Fruit fly (Drosophila melanogaster) whole organism: ENCODE results near the gene CG1161.
A peak's percentile ranks its signal among the peaks of the same experiment; 100 is the strongest.

ENCODE experiments used
- CG8478 ChIP-seq: fragments of >200 bp; optimal IDR thresholded peaks from 2 replicates; lab custom pipeline; 2018; ENCODE audit warnings: inconsistent platforms
- Dll ChIP-seq: fragments of >200 bp; optimal IDR thresholded peaks from 2 replicates; lab custom pipeline; 2017
- EcR ChIP-seq, 2 experiments: fragments of >200 bp; optimal IDR thresholded peaks; 2 replicates each; lab custom pipeline; 2017; ENCODE audit warnings: missing biosample characterization in 2 of 2, missing genetic modification characterization in 2 of 2, missing genetic modification reagents in 2 of 2
- pan ChIP-seq: fragments of >200 bp; optimal IDR thresholded peaks from 2 replicates; lab custom pipeline; 2017
- psq ChIP-seq: fragments of >200 bp; optimal IDR thresholded peaks from 2 replicates; lab custom pipeline; 2017
- usp ChIP-seq: fragments of >200 bp; optimal IDR thresholded peaks from 2 replicates; lab custom pipeline; 2017; ENCODE audit warnings: missing biosample characterization, missing genetic modification characterization, mixed read lengths

Gene CG1161

dm6 chr3R:5322182-5322609, 32.7 kb upstream of the CG1161 start:
- TF ChIP-seq Dll (lab: Kevin White, UChicago) = no peak
- no peak for TF ChIP-seq psq (lab: Kevin White, UChicago)
- TF ChIP-seq pan (lab: Kevin White, UChicago) = no peak
- no peak for TF ChIP-seq EcR (GFP tag; optimal IDR thresholded peaks at IDR 0.05; lab: Kevin White, UChicago)
- TF ChIP-seq usp (GFP tag; lab: Kevin White, UChicago) = no peak
- no peak for TF ChIP-seq CG8478 (lab: Kevin White, UChicago)

DNA sequence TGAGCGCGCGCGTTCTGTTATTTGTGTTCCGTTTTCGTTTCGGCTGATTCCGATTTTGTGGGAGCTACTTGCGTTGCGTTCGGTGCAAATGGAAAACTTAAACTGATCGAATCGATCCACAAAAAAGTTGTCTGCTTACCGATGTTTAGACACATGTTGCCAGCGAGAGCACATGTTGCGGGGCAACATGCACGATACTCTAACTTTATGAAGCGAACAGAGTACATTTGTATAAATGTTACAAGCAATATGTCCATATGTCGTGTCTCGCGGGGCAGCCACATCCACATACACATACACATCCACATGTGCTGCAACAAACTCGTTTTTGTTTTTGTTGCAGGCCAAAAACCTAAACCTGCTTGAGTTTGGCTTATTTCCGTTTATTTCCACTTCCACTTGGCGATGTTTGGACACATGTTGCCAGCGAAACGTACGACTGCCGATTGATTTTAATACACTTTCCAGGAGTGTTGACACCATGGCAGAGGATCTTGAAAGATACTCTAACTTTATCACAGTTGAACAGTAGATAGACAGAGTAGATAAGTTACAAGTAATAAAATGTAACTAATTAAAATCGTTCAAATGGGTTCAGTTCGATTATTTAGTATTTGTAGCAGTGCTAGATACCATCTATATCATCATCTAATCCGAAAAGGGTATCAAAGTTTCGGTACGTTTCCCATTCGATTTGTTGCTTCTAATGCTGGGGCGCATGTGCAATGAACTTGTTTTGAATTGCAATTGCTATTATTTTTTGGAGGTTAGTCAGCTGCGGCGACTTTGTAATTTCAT, 31.0 kb upstream of the CG1161 start:
- TF ChIP-seq EcR (GFP tag; optimal IDR thresholded peaks at IDR 0.05; lab: Kevin White, UChicago) = no peak
- no peak for TF ChIP-seq Dll (lab: Kevin White, UChicago)
- TF ChIP-seq psq (lab: Kevin White, UChicago) = no peak
- TF ChIP-seq pan (lab: Kevin White, UChicago) = no peak
- TF ChIP-seq usp (GFP tag; lab: Kevin White, UChicago) = no peak
- TF ChIP-seq CG8478 (lab: Kevin White, UChicago) = no peak

- TF ChIP-seq CG8478 (lab: Kevin White, UChicago) (no peak), EcR (GFP tag; optimal IDR thresholded peaks at IDR 0.05; lab: Kevin White, UChicago) (no peak), Dll (lab: Kevin White, UChicago) (no peak), psq (lab: Kevin White, UChicago) (no peak), usp (GFP tag; lab: Kevin White, UChicago) (no peak), pan (lab: Kevin White, UChicago) (no peak)
Observed at dm6 chr3R:5326166-5326565, 28.7 kb upstream of the CG1161 start.

- no peak for TF ChIP-seq EcR (GFP tag; optimal IDR thresholded peaks at IDR 0.05; lab: Kevin White, UChicago)
- TF ChIP-seq usp (GFP tag; lab: Kevin White, UChicago) = no peak
- no peak for TF ChIP-seq CG8478 (lab: Kevin White, UChicago)
- no peak for TF ChIP-seq Dll (lab: Kevin White, UChicago)
- no peak for TF ChIP-seq psq (lab: Kevin White, UChicago)
- TF ChIP-seq pan (lab: Kevin White, UChicago) = no peak
Observed at dm6 chr3R:5327911-5328310, 27.0 kb upstream of the CG1161 start.

DNA sequence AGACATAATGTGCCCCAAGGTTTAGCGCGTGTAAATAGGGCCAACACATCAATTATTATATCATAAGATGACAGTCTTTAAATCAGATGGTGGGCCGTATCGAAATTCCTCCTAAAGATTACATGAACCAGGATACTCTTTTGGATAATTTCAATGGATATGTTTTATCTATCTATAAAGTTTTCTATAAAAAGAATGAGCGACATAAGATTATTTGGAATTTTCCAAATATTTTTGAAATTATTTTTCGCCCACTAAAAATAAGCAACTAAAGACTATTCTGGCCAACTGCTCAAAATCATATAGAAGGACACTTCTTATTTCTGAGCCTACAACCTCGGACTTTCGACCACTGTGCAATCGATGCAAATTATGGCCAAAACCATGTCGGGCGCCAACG, 24.6 kb upstream of the CG1161 start:
- TF ChIP-seq usp (GFP tag; lab: Kevin White, UChicago) (no peak), Dll (lab: Kevin White, UChicago) (no peak), CG8478 (lab: Kevin White, UChicago) (no peak), pan (lab: Kevin White, UChicago) (no peak), EcR (GFP tag; optimal IDR thresholded peaks at IDR 0.05; lab: Kevin White, UChicago) (no peak), psq (lab: Kevin White, UChicago) (no peak)

DNA sequence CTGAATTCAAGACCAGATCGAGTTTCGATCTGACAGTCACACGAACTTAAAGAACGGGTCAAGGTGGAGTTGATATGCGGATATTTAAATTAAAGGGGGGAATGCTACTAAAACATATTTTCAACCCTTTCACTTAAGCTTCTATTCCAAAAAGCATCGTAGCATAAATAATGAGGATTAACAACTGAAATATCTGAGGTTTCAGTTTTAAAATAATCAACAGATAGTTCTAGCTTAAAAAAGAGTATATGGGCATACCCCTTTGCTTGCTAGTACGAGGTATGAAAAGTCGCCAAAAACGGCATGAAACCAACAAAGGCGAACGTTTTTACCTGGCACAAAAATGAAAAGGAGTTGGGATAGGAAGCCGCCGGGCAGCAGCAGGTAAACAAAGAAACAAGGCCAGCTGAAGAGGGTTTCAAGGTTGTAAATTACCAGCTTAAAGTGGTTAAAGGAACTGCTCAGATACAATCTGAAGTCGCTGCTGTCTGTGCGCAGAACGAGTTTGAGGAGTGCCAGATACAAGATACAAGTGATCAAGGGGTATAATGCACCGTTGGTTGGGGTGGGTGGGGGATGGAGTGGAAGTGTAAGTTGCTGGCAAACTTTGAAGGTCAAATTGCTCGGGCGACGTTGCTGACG, 23.0 kb upstream of the CG1161 start:
- TF ChIP-seq CG8478 (lab: Kevin White, UChicago) (no peak), psq (lab: Kevin White, UChicago) (no peak), pan (lab: Kevin White, UChicago) (peak; percentile 65)

dm6 chr3R:5346707-5347323, 8.1 kb upstream of the CG1161 start:
- TF ChIP-seq EcR (GFP tag; optimal IDR thresholded peaks at IDR 0.05; lab: Kevin White, UChicago) (no peak), CG8478 (lab: Kevin White, UChicago) (no peak), usp (GFP tag; lab: Kevin White, UChicago) (no peak), Dll (lab: Kevin White, UChicago) (no peak), psq (lab: Kevin White, UChicago) (no peak), pan (lab: Kevin White, UChicago) (no peak)

DNA sequence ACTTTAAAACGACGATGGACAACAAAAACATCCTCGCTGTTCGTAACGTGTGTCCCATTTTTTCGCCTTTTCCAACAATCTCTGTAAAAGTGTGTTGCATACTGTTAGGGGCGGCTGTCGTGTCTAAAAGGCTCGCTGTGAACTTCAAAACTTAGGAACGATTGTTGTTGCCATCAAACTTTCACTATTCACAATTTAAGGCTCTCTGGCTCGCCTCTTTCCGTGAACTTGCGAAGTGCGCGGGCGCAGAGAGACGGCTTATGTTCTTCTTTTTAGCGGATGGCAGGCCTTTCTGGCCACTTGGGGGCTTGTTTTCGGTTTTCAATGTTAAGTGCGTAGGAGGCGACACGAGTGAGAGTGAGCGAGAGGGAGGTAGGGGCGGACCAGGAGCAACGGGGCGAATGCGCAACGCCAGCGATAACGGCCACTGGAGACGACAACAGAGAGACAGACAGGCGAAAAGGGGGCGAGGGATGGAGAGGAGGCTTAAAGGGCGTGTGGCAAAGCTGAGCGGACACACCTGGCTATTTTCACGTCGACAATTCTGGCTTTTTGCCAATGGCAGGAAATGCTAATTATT, 4.4 kb upstream of the CG1161 start, which contains the start of gene mtd:
TSS of gene mtd (minus strand) at position 51 of the 580 bp plus-strand sequence.
- TF ChIP-seq CG8478 (lab: Kevin White, UChicago) = no peak
- no peak for TF ChIP-seq Dll (lab: Kevin White, UChicago)
- TF ChIP-seq pan (lab: Kevin White, UChicago) = no peak
- no peak for TF ChIP-seq psq (lab: Kevin White, UChicago)
- TF ChIP-seq usp (GFP tag; lab: Kevin White, UChicago) = no peak
- no peak for TF ChIP-seq EcR (GFP tag; optimal IDR thresholded peaks at IDR 0.05; lab: Kevin White, UChicago)

DNA sequence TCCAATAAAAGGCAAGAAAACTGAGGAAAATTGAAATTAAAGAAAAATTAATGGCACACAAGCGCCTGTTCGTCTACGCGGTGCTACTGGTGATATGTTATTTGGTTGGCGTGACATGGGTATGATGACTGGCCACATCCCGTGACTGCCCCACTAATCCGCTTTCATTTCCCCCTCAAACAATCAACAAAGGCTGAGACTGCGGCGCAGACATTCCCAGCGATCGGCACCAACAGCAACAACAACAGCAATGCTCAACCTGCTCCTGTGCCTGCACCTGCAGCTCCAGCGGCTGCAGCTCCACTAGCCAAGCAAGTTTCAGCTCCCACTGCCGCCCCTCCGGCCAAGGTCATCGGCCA, 222 bp downstream of the CG1161 start:
- no peak for TF ChIP-seq CG8478 (lab: Kevin White, UChicago)
- no peak for TF ChIP-seq Dll (lab: Kevin White, UChicago)
- TF ChIP-seq EcR (GFP tag; optimal IDR thresholded peaks at IDR 0.05; lab: Kevin White, UChicago) = no peak
- TF ChIP-seq usp (GFP tag; lab: Kevin White, UChicago) = no peak
- no peak for TF ChIP-seq pan (lab: Kevin White, UChicago)
- no peak for TF ChIP-seq psq (lab: Kevin White, UChicago)

DNA sequence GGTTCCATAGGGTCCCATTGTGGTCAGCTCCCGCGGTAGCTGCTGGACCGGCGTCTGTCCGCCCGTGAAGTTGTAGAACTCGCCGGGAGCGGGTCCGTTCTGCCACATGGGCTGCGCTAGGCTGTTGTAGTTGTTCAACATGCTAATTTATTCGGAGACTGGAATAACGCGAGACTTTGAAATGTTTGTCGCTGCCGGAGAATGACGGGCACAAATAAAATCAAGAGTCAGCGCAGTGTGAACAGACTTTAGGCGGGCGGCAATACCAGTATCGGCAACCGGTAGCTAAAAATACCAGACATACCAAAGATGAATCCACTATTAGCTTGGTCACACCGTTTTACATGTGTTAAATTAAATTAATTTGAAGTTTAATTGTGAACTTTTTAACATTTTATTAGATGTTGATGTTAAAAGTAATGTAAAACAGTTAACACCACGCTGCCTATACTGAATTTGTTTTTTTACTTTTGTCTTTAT, 3.1 kb downstream of the CG1161 start, which contains the start of gene Prosbeta7:
TSS of gene Prosbeta7 (minus strand) at position 430 of the 480 bp plus-strand sequence.
- TF ChIP-seq pan (lab: Kevin White, UChicago) (no peak), Dll (lab: Kevin White, UChicago) (no peak), EcR (GFP tag; optimal IDR thresholded peaks at IDR 0.05; lab: Kevin White, UChicago) (no peak), CG8478 (lab: Kevin White, UChicago) (no peak), psq (lab: Kevin White, UChicago) (no peak), usp (GFP tag; lab: Kevin White, UChicago) (no peak)
